Worm (Caenorhabditis elegans): ENCODE data around the gene clec-162.

Gene clec-162

ce11 chrIII:9717243-9717642 is 7.8 kb downstream of the clec-162 start:
- no peak for TF ChIP-seq pros-1 (tag; optimal IDR thresholded peaks at IDR 0.05)
- TF ChIP-seq elt-2 (tag; optimal IDR thresholded peaks at IDR 0.05): peak; percentile 55
- TF ChIP-seq ama-1 (optimal IDR thresholded peaks at IDR 0.05): peak; percentile 5

DNA sequence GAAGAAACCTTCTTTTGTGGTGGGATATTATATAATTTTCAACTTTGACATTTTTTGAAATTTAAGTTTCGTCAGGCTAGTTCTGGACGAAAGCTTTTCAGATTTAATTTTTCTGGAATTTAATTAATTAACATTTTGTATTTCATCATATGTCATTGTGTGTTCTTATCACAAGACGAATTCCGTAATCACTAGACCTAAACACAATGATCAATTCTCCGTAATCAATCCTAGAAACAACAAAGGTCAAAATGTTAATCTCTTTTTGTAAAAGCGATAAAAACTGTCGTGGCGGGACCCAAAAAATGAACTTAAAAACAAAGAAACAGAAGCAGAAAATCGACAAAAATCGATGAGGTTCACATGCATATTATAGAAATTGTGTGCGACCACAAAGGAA is 10.3 kb downstream of the clec-162 start:
- TF ChIP-seq Y22D7AL.16 (tag; optimal IDR thresholded peaks at IDR 0.05): no peak
- peak; percentile 52 for TF ChIP-seq elt-2 (tag; optimal IDR thresholded peaks at IDR 0.05)
- TF ChIP-seq odd-2 (tag; optimal IDR thresholded peaks at IDR 0.05): no peak

DNA sequence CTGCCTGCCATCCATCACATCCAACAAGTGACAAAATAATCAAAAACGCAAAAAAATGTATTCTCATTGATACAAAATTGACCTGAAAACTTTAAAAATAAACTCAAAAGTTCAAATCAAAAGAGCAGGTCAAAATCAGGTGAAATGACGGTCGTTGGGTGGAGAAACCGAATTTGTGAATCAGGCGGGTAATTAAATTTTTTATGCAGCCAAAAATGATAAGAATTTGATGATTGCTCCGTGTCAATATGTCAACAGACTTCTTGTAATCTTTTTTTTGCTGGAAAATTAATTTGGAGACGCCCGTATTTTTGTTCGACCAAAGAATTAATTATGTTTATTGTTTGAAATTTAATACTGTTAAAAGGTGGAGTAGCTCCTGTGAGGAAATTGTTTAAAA is 11.2 kb downstream of the clec-162 start, which contains the start of gene ncx-6:
Gene ncx-6, minus strand, starts transcription at position 88 of the 400 bp plus-strand sequence.
- no peak for TF ChIP-seq ahr-1 (tag; optimal IDR thresholded peaks at IDR 0.05)
- no peak for TF ChIP-seq ceh-19 (GFP tag; optimal IDR thresholded peaks at IDR 0.05)
- no peak for TF ChIP-seq mec-3 (tag; optimal IDR thresholded peaks at IDR 0.05; ENCODE audit: borderline replicate concordance)
- TF ChIP-seq ceh-34 (tag; optimal IDR thresholded peaks at IDR 0.05): no peak
- no peak for TF ChIP-seq fkh-10 (GFP tag; optimal IDR thresholded peaks at IDR 0.05)
- no peak for TF ChIP-seq pat-9 (tag; optimal IDR thresholded peaks at IDR 0.05)
- no peak for TF ChIP-seq C38D4.7 (GFP tag; optimal IDR thresholded peaks at IDR 0.05)
- no peak for TF ChIP-seq unc-42 (tag; optimal IDR thresholded peaks at IDR 0.05)
- no peak for TF ChIP-seq elt-2 (tag; optimal IDR thresholded peaks at IDR 0.05)
- TF ChIP-seq pha-4 (tag; optimal IDR thresholded peaks at IDR 0.05): no peak
- no peak for TF ChIP-seq ets-4 (tag; optimal IDR thresholded peaks at IDR 0.05)
- no peak for TF ChIP-seq unc-86 (tag; optimal IDR thresholded peaks at IDR 0.05)
- no peak for TF ChIP-seq ama-1 (optimal IDR thresholded peaks at IDR 0.05)
- TF ChIP-seq T23F11.4 (GFP tag; optimal IDR thresholded peaks at IDR 0.05): no peak
- TF ChIP-seq ttx-3 (tag; optimal IDR thresholded peaks at IDR 0.05): no peak
- no peak for TF ChIP-seq tbx-2 (tag; optimal IDR thresholded peaks at IDR 0.05)

ce11 chrIII:9713182-9713581 is 11.8 kb downstream of the clec-162 start:
- TF ChIP-seq syd-9 (tag; optimal IDR thresholded peaks at IDR 0.05): no peak
- no peak for TF ChIP-seq ceh-6 (GFP tag; optimal IDR thresholded peaks at IDR 0.05)
- no peak for TF ChIP-seq ceh-31 (tag; optimal IDR thresholded peaks at IDR 0.05)
- TF ChIP-seq unc-3 (GFP tag; conservative IDR thresholded peaks at IDR 0.05): no peak
- TF ChIP-seq unc-3 (tag; optimal IDR thresholded peaks at IDR 0.05): no peak
- no peak for TF ChIP-seq fkh-6 (tag; optimal IDR thresholded peaks at IDR 0.05)
- TF ChIP-seq odd-2 (tag; optimal IDR thresholded peaks at IDR 0.05): no peak
- no peak for TF ChIP-seq fkh-10 (GFP tag; optimal IDR thresholded peaks at IDR 0.05)
- TF ChIP-seq unc-42 (tag; optimal IDR thresholded peaks at IDR 0.05): no peak
- no peak for TF ChIP-seq elt-4 (tag; optimal IDR thresholded peaks at IDR 0.05)
- no peak for TF ChIP-seq lin-11 (tag; optimal IDR thresholded peaks at IDR 0.05)
- TF ChIP-seq ref-2 (tag; optimal IDR thresholded peaks at IDR 0.05): no peak
- no peak for TF ChIP-seq nfya-1 (tag; optimal IDR thresholded peaks at IDR 0.05)
- TF ChIP-seq ceh-14 (tag; optimal IDR thresholded peaks at IDR 0.05): no peak
- TF ChIP-seq ceh-22 (tag; optimal IDR thresholded peaks at IDR 0.05): no peak
- no peak for TF ChIP-seq pqm-1 (tag; optimal IDR thresholded peaks at IDR 0.05)
- TF ChIP-seq ceh-45 (GFP tag; IDR thresholded peaks at IDR 0.05): no peak
- TF ChIP-seq hlh-8 (tag; optimal IDR thresholded peaks at IDR 0.05): no peak
- TF ChIP-seq ttx-3 (tag; optimal IDR thresholded peaks at IDR 0.05): no peak
- TF ChIP-seq ets-4 (tag; optimal IDR thresholded peaks at IDR 0.05): no peak
- no peak for TF ChIP-seq C08G9.2 (tag; optimal IDR thresholded peaks at IDR 0.05)

DNA sequence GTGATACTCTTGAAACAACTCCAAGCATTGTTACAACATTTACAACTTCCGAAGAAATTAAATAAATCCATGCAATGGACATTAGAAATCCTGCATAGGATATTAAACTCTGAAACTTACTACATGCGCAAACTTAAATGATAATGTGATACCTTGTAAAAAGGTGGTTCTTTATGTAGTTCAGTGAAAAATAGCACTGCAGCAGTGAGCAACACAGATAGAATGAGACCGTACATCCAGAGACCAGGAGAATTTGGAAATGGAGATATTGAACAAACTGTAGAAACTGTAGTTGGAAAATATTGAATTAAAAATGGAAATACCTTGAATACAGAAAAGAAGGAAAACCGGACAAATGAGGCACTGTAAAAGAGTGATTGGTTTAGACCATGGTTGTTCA is 13.9 kb downstream of the clec-162 start:
- TF ChIP-seq zip-5 (tag; optimal IDR thresholded peaks at IDR 0.05): no peak
- TF ChIP-seq ceh-19 (GFP tag; optimal IDR thresholded peaks at IDR 0.05): no peak
- no peak for TF ChIP-seq nhr-11 (tag; optimal IDR thresholded peaks at IDR 0.05)
- no peak for TF ChIP-seq ceh-6 (GFP tag; optimal IDR thresholded peaks at IDR 0.05)
- TF ChIP-seq odd-2 (tag; optimal IDR thresholded peaks at IDR 0.05): no peak
- TF ChIP-seq pqm-1 (tag; optimal IDR thresholded peaks at IDR 0.05): no peak
- TF ChIP-seq hlh-13 (GFP tag; optimal IDR thresholded peaks at IDR 0.05): no peak
- no peak for TF ChIP-seq tbx-7 (tag; optimal IDR thresholded peaks at IDR 0.05)
- no peak for TF ChIP-seq ceh-9 (tag; optimal IDR thresholded peaks at IDR 0.05)
- TF ChIP-seq K09A11.1 (tag; optimal IDR thresholded peaks at IDR 0.05; ENCODE audit: insufficient read depth): no peak
- TF ChIP-seq rnt-1 (tag; optimal IDR thresholded peaks at IDR 0.05): no peak
- TF ChIP-seq sdc-2 (tag; optimal IDR thresholded peaks at IDR 0.05): no peak
- no peak for TF ChIP-seq ceh-22 (tag; optimal IDR thresholded peaks at IDR 0.05)

All from whole organism, late embryonic.